Worm (Caenorhabditis elegans) whole organism, young adult: ENCODE results near the gene sulp-8.
A peak's percentile ranks its signal among the peaks of the same experiment; 100 is the strongest.

Experiments
- B0261.1 ChIP-seq: sonication (generic microtip); optimal IDR thresholded peaks from 2 replicates; lab custom pipeline; 2016; ENCODE audit warnings: mild to moderate bottlenecking, missing genetic modification characterization, moderate library complexity, missing compliant biosample characterization
- C06A6.2 ChIP-seq: fragments of 200-800 bp; sonication (Bioruptor generic); conservative IDR thresholded peaks from 2 replicates; pipeline ENCODE4 v1.3.6; 2022; ENCODE audit warnings: missing genetic modification characterization, missing compliant biosample characterization
- D2030.7 ChIP-seq: fragments of 200-800 bp; sonication (Bioruptor generic); IDR thresholded peaks from 2 replicates; pipeline ENCODE4 v1.3.6; 2022; ENCODE audit warnings: missing genetic modification reagents, missing genetic modification characterization, missing compliant biosample characterization
- F10E7.11 ChIP-seq: sonication (generic microtip); optimal IDR thresholded peaks from 2 replicates; lab custom pipeline; 2017; ENCODE audit warnings: mild to moderate bottlenecking, missing genetic modification characterization, moderate library complexity, missing compliant biosample characterization
- F49E8.2 ChIP-seq: sonication (generic microtip); optimal IDR thresholded peaks from 3 replicates; lab custom pipeline; 2017; ENCODE audit warnings: missing genetic modification characterization, mild to moderate bottlenecking, missing compliant biosample characterization, antibody characterized with exemption, moderate library complexity; ENCODE audit not compliant: insufficient read depth
- F55B11.4 ChIP-seq: sonication (generic microtip); optimal IDR thresholded peaks from 2 replicates; lab custom pipeline; 2016; ENCODE audit warnings: missing compliant biosample characterization, missing genetic modification characterization, borderline replicate concordance; ENCODE audit not compliant: insufficient read depth
- F57A8.1 ChIP-seq: fragments of 200-800 bp; sonication (Bioruptor generic); optimal IDR thresholded peaks from 2 replicates; lab custom pipeline; 2018; ENCODE audit warnings: mild to moderate bottlenecking, missing genetic modification characterization, moderate library complexity, missing compliant biosample characterization
- K11D2.4 ChIP-seq: fragments of 200-800 bp; sonication (Bioruptor generic); IDR thresholded peaks from 2 replicates; pipeline ENCODE4 v1.3.6; 2022; ENCODE audit warnings: missing genetic modification reagents, missing genetic modification characterization, missing compliant biosample characterization
- Y56A3A.18 ChIP-seq: fragments of 200-800 bp; sonication (Bioruptor generic); IDR thresholded peaks from 2 replicates; pipeline ENCODE4 v1.3.6; 2022; ENCODE audit warnings: missing genetic modification reagents, missing genetic modification characterization, missing compliant biosample characterization
- Y67H2A.10 ChIP-seq: fragments of 200-800 bp; sonication (Bioruptor generic); conservative IDR thresholded peaks from 2 replicates; pipeline ENCODE4 v1.3.6; 2022; ENCODE audit warnings: missing genetic modification reagents, missing genetic modification characterization, missing compliant biosample characterization
- Y79H2A.3 ChIP-seq: fragments of 200-800 bp; sonication (Bioruptor generic); conservative IDR thresholded peaks from 2 replicates; pipeline ENCODE4 v1.3.6; 2022; ENCODE audit warnings: missing genetic modification reagents, missing genetic modification characterization, missing compliant biosample characterization
- ZK185.1 ChIP-seq: sonication (generic microtip); optimal IDR thresholded peaks from 2 replicates; lab custom pipeline; 2016; ENCODE audit warnings: mild to moderate bottlenecking, missing genetic modification characterization, missing compliant biosample characterization; ENCODE audit not compliant: poor library complexity, severe bottlenecking
- atf-7 ChIP-seq: sonication (generic microtip); optimal IDR thresholded peaks from 2 replicates; lab custom pipeline; 2017; ENCODE audit warnings: mild to moderate bottlenecking, missing genetic modification characterization, missing compliant biosample characterization
- attf-6 ChIP-seq: fragments of 200-800 bp; sonication (Bioruptor generic); IDR thresholded peaks from 2 replicates; pipeline ENCODE4 v1.3.6; 2022; ENCODE audit warnings: missing genetic modification reagents, missing genetic modification characterization, missing compliant biosample characterization
- ceh-91 ChIP-seq: fragments of 200-800 bp; sonication (Bioruptor generic); IDR thresholded peaks from 2 replicates; pipeline ENCODE4 v1.3.6; 2022; ENCODE audit warnings: missing genetic modification reagents, missing genetic modification characterization, missing compliant biosample characterization
- dox-1 ChIP-seq: fragments of 200-800 bp; sonication (Bioruptor generic); IDR thresholded peaks from 2 replicates; pipeline ENCODE4 v1.3.6; 2022; ENCODE audit warnings: missing genetic modification reagents, missing genetic modification characterization, missing compliant biosample characterization
- dpff-1 ChIP-seq: sonication (generic microtip); optimal IDR thresholded peaks from 2 replicates; lab custom pipeline; 2017; ENCODE audit warnings: mild to moderate bottlenecking, missing genetic modification characterization, missing compliant biosample characterization
- egl-18 ChIP-seq: fragments of 200-800 bp; sonication (Bioruptor generic); IDR thresholded peaks from 2 replicates; pipeline ENCODE4 v1.3.6; 2022; ENCODE audit warnings: missing genetic modification reagents, missing genetic modification characterization, missing compliant biosample characterization
- egl-44 ChIP-seq: fragments of 200-800 bp; sonication (Bioruptor generic); IDR thresholded peaks from 2 replicates; pipeline ENCODE4 v1.3.6; 2022; ENCODE audit warnings: missing genetic modification reagents, missing genetic modification characterization, missing compliant biosample characterization
- hlh-12 ChIP-seq: sonication (generic microtip); optimal IDR thresholded peaks from 2 replicates; lab custom pipeline; 2016; ENCODE audit warnings: missing genetic modification characterization, missing compliant biosample characterization
- hlh-26 ChIP-seq: fragments of 200-800 bp; sonication (Bioruptor generic); conservative IDR thresholded peaks from 2 replicates; pipeline ENCODE4 v1.3.6; 2022; ENCODE audit warnings: missing genetic modification reagents, missing genetic modification characterization, missing compliant biosample characterization
- hmg-1.2 ChIP-seq: fragments of 200-800 bp; sonication (Bioruptor generic); IDR thresholded peaks from 2 replicates; pipeline ENCODE4 v1.3.6; 2022; ENCODE audit warnings: missing genetic modification reagents, missing genetic modification characterization, missing compliant biosample characterization
- hmg-20 ChIP-seq: fragments of 200-800 bp; sonication (Bioruptor generic); IDR thresholded peaks from 2 replicates; pipeline ENCODE4 v1.3.6; 2022; ENCODE audit warnings: missing genetic modification reagents, missing genetic modification characterization, missing compliant biosample characterization
- hsf-1 ChIP-seq: fragments of 200-800 bp; sonication (Bioruptor generic); IDR thresholded peaks from 2 replicates; pipeline ENCODE4 v1.3.6; 2022; ENCODE audit warnings: missing genetic modification reagents, missing genetic modification characterization, missing compliant biosample characterization
- lag-1 ChIP-seq: fragments of 200-800 bp; sonication (Bioruptor generic); IDR thresholded peaks from 2 replicates; pipeline ENCODE4 v1.3.6; 2022; ENCODE audit warnings: missing genetic modification reagents, missing genetic modification characterization, missing compliant biosample characterization
- let-607 ChIP-seq, 2 experiments: fragments of 200-800 bp in 1 of 2; sonication (Bioruptor generic) in 1 of 2; sonication (generic microtip) in 1 of 2; optimal IDR thresholded peaks; 2 replicates each; lab custom pipeline; 2016 to 2018; ENCODE audit warnings: mild to moderate bottlenecking in 2 of 2, missing compliant biosample characterization in 2 of 2, missing genetic modification characterization in 2 of 2, moderate library complexity in 2 of 2, missing genotype in 1 of 2
- lsl-1 ChIP-seq: fragments of 200-800 bp; sonication (Bioruptor generic); optimal IDR thresholded peaks from 2 replicates; lab custom pipeline; 2018; ENCODE audit warnings: mild to moderate bottlenecking, missing genetic modification characterization, moderate library complexity, missing compliant biosample characterization
- madf-10 ChIP-seq: sonication (generic microtip); optimal IDR thresholded peaks from 2 replicates; lab custom pipeline; 2016; ENCODE audit warnings: mild to moderate bottlenecking, missing genetic modification characterization, missing compliant biosample characterization
- madf-6 ChIP-seq: fragments of 200-800 bp; sonication (Bioruptor generic); IDR thresholded peaks from 2 replicates; pipeline ENCODE4 v1.3.6; 2022; ENCODE audit warnings: missing genetic modification reagents, missing genetic modification characterization, missing compliant biosample characterization
- mxl-1 ChIP-seq: sonication (generic microtip); optimal IDR thresholded peaks from 2 replicates; lab custom pipeline; 2016; ENCODE audit warnings: missing genetic modification characterization, missing compliant biosample characterization
- nfya-2 ChIP-seq: fragments of 200-800 bp; sonication (Bioruptor generic); IDR thresholded peaks from 2 replicates; pipeline ENCODE4 v1.3.6; 2022; ENCODE audit warnings: missing genetic modification reagents, missing genetic modification characterization, missing compliant biosample characterization
- nhr-80 ChIP-seq: sonication (generic microtip); optimal IDR thresholded peaks from 2 replicates; lab custom pipeline; 2016; ENCODE audit warnings: missing genetic modification characterization, missing compliant biosample characterization
- pbrm-1 ChIP-seq: fragments of 200-800 bp; sonication (Bioruptor generic); IDR thresholded peaks from 2 replicates; pipeline ENCODE4 v1.3.6; 2022; ENCODE audit warnings: missing genetic modification reagents, missing genetic modification characterization, missing compliant biosample characterization
- repo-1 ChIP-seq: sonication (generic microtip); optimal IDR thresholded peaks from 2 replicates; lab custom pipeline; 2017; ENCODE audit warnings: mild to moderate bottlenecking, missing genetic modification characterization, missing compliant biosample characterization
- sdz-38 ChIP-seq: sonication (generic microtip); optimal IDR thresholded peaks from 2 replicates; lab custom pipeline; 2016; ENCODE audit warnings: missing genotype, missing genetic modification characterization, missing compliant biosample characterization
- sptf-2 ChIP-seq: fragments of 200-800 bp; sonication (Bioruptor generic); optimal IDR thresholded peaks from 2 replicates; lab custom pipeline; 2018; ENCODE audit warnings: mild to moderate bottlenecking, missing genetic modification characterization, missing compliant biosample characterization
- tbx-9 ChIP-seq: sonication (generic microtip); optimal IDR thresholded peaks from 2 replicates; lab custom pipeline; 2016; ENCODE audit warnings: borderline replicate concordance, missing genetic modification characterization, inconsistent platforms, missing compliant biosample characterization
- unc-62 ChIP-seq: fragments of 150-350 bp; optimal IDR thresholded peaks from 2 replicates; lab custom pipeline; 2014; ENCODE audit warnings: missing biosample characterization, missing genetic modification reagents, missing genetic modification characterization
- zfh-2 ChIP-seq: fragments of 200-800 bp; sonication (Bioruptor generic); conservative IDR thresholded peaks from 2 replicates; pipeline ENCODE4 v1.3.6; 2022; ENCODE audit warnings: missing genetic modification reagents, missing genetic modification characterization, missing compliant biosample characterization

Gene sulp-8

DNA sequence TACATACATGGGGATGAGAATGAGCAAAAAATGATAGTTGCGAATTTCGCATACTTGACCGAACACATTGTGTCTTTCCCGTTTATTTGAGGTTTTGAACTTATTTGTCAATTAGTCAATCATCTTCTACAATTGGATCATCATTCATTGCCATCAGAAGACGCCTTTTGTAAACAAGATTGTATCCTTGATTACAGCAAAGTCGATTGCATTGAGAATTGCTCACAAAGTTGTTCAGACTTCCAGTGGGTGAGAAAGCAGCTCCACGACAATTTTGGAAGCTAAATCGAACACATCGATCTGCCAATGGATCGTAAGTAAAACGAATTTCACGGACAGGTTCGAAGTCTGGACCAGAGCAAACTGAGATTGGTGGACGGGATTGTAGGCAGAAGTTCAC lies 6.8 kb upstream of the sulp-8 start:
- TF ChIP-seq K11D2.4 (GFP tag; lab: Robert Waterston, UW) (no peak), Y67H2A.10 (GFP tag; lab: Robert Waterston, UW) (no peak), pbrm-1 (GFP tag; lab: Robert Waterston, UW) (no peak), repo-1 (tag; lab: Kevin White, UChicago) (no peak), atf-7 (tag; lab: Kevin White, UChicago) (no peak), madf-6 (no peak)

DNA sequence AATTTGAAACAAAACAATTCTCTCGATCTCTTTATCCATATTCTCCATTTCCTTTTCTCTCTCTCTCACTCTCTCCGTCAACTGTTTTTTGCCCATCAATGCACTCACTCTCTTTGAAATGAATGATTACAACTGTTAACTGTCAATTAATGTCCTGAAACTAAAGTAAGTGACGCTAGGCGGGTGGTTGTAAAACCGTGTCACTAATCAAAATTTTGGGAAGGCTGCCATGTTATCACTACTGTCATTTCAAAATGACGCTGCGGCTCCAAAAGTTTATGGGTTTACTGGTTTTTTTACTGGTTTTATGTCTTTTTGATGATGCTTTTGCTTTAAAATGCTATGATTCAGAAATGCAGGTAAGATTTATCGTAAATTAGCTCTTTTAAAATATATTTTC lies 5.7 kb upstream of the sulp-8 start, which contains the start of gene ZK287.9:
ZK287.9 (plus strand) TSS at position 192 of the 400 bp plus-strand sequence.
- TF ChIP-seq unc-62 (GFP tag; lab: Kevin White, UChicago) (peak; percentile 34), let-607 (tag; optimal IDR thresholded peaks at IDR 0.05; lab: Kevin White, UChicago) (peak; percentile 73 to 93), tbx-9 (tag; lab: Kevin White, UChicago) (no peak), F57A8.1 (no peak), egl-18 (GFP tag; lab: Robert Waterston, UW) (no peak), nhr-80 (tag; lab: Kevin White, UChicago) (peak; percentile 80), lsl-1 (GFP tag; lab: Kevin White, UChicago) (no peak)
- TF ChIP-seq, all 124 proteins: peak for 3

DNA sequence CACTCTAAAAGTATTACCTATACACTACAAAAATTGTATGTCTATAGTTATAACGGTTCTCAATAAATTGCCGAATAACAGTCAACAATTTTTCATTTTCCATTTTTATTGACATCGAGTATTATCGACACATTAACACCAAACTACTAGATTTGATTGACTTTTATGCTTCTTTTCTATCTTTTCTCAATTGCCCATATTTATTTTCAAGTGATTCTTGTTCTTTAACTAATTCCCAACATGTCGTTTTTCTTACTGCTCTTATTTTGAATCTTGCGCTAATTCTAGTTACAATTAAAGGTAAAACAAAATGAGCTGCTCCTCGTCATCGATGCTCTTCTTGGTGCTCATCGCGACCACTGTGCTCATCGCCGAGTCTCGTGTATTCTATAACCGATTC lies 4.5 kb upstream of the sulp-8 start, which contains the start of gene cthd-1:
cthd-1 (plus strand) TSS at position 301 of the 400 bp plus-strand sequence.
- TF ChIP-seq nhr-80 (tag; lab: Kevin White, UChicago) (peak; percentile 6), zfh-2 (no peak)

DNA sequence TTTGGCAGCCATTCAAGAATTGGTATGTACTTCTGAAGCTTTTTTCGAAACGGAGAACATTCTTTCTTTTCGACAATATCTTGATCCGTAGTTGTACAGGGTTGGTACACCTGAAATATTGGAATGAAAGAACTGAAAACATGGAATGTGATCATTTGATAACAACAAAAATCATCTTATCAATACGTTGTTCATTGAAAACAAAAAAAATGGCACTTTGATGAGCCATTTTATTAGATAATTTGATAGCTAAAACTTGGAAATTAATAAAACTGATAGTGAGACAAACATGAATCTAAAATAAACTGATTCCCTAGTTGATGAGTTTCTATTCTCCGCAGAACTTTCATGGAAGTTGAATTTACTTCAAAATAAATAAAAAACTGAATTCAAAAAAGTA lies 972 bp downstream of the sulp-8 start:
- TF ChIP-seq hsf-1 (GFP tag; lab: Robert Waterston, UW) (no peak), nhr-80 (tag; lab: Kevin White, UChicago) (peak; percentile 3)

DNA sequence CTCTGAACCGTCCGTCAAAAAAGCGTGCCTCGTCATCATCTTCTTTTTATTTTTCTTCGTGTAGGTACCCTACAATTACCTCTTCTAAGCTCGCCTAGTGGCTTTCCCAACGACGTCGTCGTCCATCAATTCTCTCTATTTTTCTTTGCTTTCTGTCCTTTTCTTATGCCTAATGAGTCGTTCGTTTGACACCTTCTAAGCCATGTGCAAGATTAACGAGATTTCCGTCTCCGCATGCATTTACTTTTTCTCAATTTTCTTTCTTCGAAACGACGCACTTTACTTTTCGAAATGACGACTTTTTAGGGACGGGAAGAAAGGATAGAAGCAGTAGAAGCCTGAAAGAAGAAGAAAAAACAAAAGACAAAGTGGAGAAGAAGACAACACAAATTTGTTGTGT lies 7.1 kb downstream of the sulp-8 start, which contains the start of gene ZK287.1:
ZK287.1 (plus strand) TSS at position 301 of the 400 bp plus-strand sequence.
- TF ChIP-seq F10E7.11 (tag; lab: Kevin White, UChicago) (no peak), C06A6.2 (GFP tag; lab: Robert Waterston, UW) (no peak), K11D2.4 (GFP tag; lab: Robert Waterston, UW) (no peak), dpff-1 (tag; lab: Kevin White, UChicago) (no peak), hlh-12 (no peak), F55B11.4 (no peak), F49E8.2 (tag; lab: Kevin White, UChicago) (no peak), D2030.7 (GFP tag; lab: Robert Waterston, UW) (no peak), sptf-2 (no peak), egl-44 (no peak), attf-6 (no peak), nfya-2 (GFP tag; lab: Robert Waterston, UW) (no peak), mxl-1 (tag; lab: Kevin White, UChicago) (no peak)

DNA sequence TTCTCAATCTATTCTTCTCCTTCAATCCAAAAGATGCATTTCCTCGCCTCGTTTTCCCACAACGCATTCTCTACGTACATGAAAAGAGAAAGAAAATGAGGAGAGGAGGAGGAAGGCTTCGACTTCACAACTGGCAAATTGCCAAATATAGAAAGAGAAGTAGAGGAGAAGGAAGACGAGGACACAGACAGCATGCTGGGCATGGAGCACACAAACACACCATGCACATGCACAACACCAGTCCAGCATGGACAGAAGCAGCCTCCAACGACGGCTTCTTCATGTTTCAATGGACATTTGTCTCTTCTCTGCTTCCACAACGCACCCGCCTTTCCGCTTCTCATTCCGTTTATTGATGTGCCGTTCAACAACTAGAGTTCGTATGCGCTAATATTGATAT lies 8.8 kb downstream of the sulp-8 start:
- TF ChIP-seq egl-44 (no peak), dox-1 (GFP tag; lab: Robert Waterston, UW) (no peak), ceh-91 (no peak), sdz-38 (no peak), F10E7.11 (tag; lab: Kevin White, UChicago) (no peak), hlh-26 (no peak), nhr-80 (tag; lab: Kevin White, UChicago) (no peak), B0261.1 (tag; lab: Kevin White, UChicago) (no peak), hmg-20 (GFP tag; lab: Robert Waterston, UW) (no peak), mxl-1 (tag; lab: Kevin White, UChicago) (no peak), C06A6.2 (GFP tag; lab: Robert Waterston, UW) (no peak), Y56A3A.18 (0 out of 2 replicates have a peak, but pooled peaks have one; percentile 28), ZK185.1 (tag; lab: Kevin White, UChicago) (peak; percentile 21), lag-1 (GFP tag; lab: Robert Waterston, UW) (no peak), hsf-1 (GFP tag; lab: Robert Waterston, UW) (no peak), Y79H2A.3 (GFP tag; lab: Robert Waterston, UW) (no peak), hmg-1.2 (GFP tag; lab: Robert Waterston, UW) (no peak), madf-10 (tag; lab: Kevin White, UChicago) (no peak), lsl-1 (GFP tag; lab: Kevin White, UChicago) (no peak)
